Worm (Caenorhabditis elegans) whole organism, midembryonic: ENCODE measurements around the gene sru-23.

Experiments used
- T22C8.4 ChIP-seq: fragments of 200-800 bp; sonication (Bioruptor generic); IDR thresholded peaks from 2 replicates; pipeline ENCODE4 v1.3.6; 2022; ENCODE audit warnings: missing genetic modification characterization, missing compliant biosample characterization
- cog-1 ChIP-seq: sonication (generic microtip); optimal IDR thresholded peaks from 2 replicates; lab custom pipeline; 2016; ENCODE audit warnings: missing genetic modification characterization, missing compliant biosample characterization
- flt-1 ChIP-seq: fragments of 200-800 bp; sonication (Bioruptor generic); IDR thresholded peaks from 2 replicates; pipeline ENCODE4 v1.3.6; 2022; ENCODE audit warnings: missing genetic modification characterization, missing compliant biosample characterization
- klf-2 ChIP-seq: fragments of 200-800 bp; sonication (Bioruptor generic); conservative IDR thresholded peaks from 2 replicates; pipeline ENCODE4 v1.3.6; 2022; ENCODE audit warnings: missing genetic modification reagents, missing genetic modification characterization, missing compliant biosample characterization
- med-1 ChIP-seq: sonication (generic microtip); optimal IDR thresholded peaks from 2 replicates; lab custom pipeline; 2017; ENCODE audit warnings: missing genetic modification characterization, mild to moderate bottlenecking, missing compliant biosample characterization, antibody characterized with exemption, missing genetic modification reagents; ENCODE audit not compliant: insufficient read depth
- ref-1 ChIP-seq: fragments of 200-800 bp; sonication (Bioruptor generic); conservative IDR thresholded peaks from 2 replicates; pipeline ENCODE4 v1.3.6; 2022; ENCODE audit warnings: missing genetic modification reagents, missing genetic modification characterization, missing compliant biosample characterization
- tab-1 ChIP-seq: fragments of 200-800 bp; sonication (Bioruptor generic); IDR thresholded peaks from 2 replicates; pipeline ENCODE4 v1.3.6; 2022; ENCODE audit warnings: missing genetic modification characterization, missing compliant biosample characterization
- ztf-23 ChIP-seq: fragments of 200-800 bp; sonication (Bioruptor generic); IDR thresholded peaks from 2 replicates; pipeline ENCODE4 v1.3.6; 2022; ENCODE audit warnings: missing genetic modification reagents, missing genetic modification characterization, missing compliant biosample characterization
- ztf-29 ChIP-seq: fragments of 200-800 bp; sonication (Bioruptor generic); IDR thresholded peaks from 2 replicates; pipeline ENCODE4 v1.3.6; 2022; ENCODE audit warnings: missing genetic modification reagents, missing genetic modification characterization, missing compliant biosample characterization

sru-23 gene

DNA sequence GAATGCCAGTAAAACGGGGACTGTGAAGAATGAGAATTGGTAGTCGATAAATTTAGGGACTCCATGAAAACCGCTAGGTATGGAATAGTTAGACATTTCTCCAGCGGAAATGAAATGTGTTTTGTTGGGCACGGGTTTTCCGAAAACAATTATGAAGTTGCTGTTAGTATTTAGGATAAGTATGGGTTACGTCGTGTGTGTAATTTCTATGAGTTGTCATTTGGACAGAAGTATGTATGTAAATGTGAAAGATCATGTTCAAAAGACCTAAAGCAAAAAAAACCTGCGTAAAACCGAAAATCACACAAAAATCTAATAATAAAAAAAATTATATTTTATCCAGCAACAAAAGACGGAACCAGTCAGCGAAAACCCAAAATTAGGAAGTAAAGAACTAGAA lies at the start of gene sru-23:
Gene sru-23 (minus strand): TSS at position 101 of the 400 bp plus-strand sequence.
- TF ChIP-seq med-1 (GFP tag; lab: Kevin White, UChicago) (no peak), ztf-29 (GFP tag; lab: Robert Waterston, UW) (no peak), klf-2 (GFP tag; lab: Robert Waterston, UW) (no peak), ztf-23 (GFP tag; lab: Robert Waterston, UW) (no peak), T22C8.4 (GFP tag; lab: Robert Waterston, UW) (no peak), tab-1 (GFP tag; lab: Robert Waterston, UW) (no peak), cog-1 (no peak), ref-1 (GFP tag; lab: Robert Waterston, UW) (no peak)

DNA sequence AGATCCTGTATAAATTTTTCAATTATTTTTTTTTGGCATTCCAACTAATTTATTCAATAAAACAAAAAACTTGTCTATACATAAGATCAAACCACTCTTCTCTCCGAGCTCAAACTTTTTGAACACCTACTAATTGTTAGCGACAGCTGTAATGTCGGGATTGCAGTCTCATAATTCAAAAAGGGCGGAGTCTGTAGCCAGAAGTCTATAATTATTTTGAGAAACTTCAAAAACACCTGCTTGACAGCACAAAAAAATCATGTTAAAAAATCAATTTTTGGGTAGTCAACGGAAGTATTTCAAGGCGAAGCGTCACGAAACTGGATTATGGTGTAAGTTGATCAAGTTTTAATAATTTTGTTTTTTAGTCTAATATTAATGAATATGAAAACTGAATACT lies 47.7 kb upstream of the sru-23 start, which contains the start of gene srx-44:
Gene srx-44 (plus strand): TSS at position 301 of the 400 bp plus-strand sequence.
- TF ChIP-seq ztf-23 (GFP tag; lab: Robert Waterston, UW) (no peak), ref-1 (GFP tag; lab: Robert Waterston, UW) (no peak), klf-2 (GFP tag; lab: Robert Waterston, UW) (no peak), med-1 (GFP tag; lab: Kevin White, UChicago) (no peak), flt-1 (GFP tag; lab: Robert Waterston, UW) (no peak), ztf-29 (GFP tag; lab: Robert Waterston, UW) (no peak), tab-1 (GFP tag; lab: Robert Waterston, UW) (no peak), cog-1 (no peak)

DNA sequence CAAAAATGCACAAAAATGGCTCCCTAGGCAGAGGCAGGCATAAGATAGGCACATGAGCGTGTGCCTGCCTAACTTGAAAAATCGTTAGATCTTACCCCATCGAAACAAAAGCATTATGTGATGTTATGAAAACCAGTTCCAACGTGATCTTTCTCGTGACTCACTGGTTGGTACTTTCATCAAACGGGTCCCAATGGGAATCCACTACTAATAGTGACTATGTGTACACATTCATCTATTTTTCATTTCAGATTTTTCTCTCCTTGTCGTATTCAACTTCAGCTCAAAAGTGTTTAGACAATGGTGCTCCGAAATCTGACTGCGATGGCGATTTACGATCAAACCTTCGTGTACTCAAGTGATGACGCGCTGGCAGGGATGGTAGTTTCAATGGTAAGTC lies 45.3 kb upstream of the sru-23 start, which contains the start of gene srx-43:
Gene srx-43 (plus strand): TSS at position 301 of the 400 bp plus-strand sequence.
- TF ChIP-seq ref-1 (GFP tag; lab: Robert Waterston, UW), result no peak
- no peak for TF ChIP-seq ztf-23 (GFP tag; lab: Robert Waterston, UW)
- no peak for TF ChIP-seq ztf-29 (GFP tag; lab: Robert Waterston, UW)
- no peak for TF ChIP-seq flt-1 (GFP tag; lab: Robert Waterston, UW)
- TF ChIP-seq tab-1 (GFP tag; lab: Robert Waterston, UW), result no peak
- TF ChIP-seq cog-1, result no peak
- TF ChIP-seq med-1 (GFP tag; lab: Kevin White, UChicago), result no peak
- TF ChIP-seq klf-2 (GFP tag; lab: Robert Waterston, UW), result no peak
- TF ChIP-seq T22C8.4 (GFP tag; lab: Robert Waterston, UW), result no peak

DNA sequence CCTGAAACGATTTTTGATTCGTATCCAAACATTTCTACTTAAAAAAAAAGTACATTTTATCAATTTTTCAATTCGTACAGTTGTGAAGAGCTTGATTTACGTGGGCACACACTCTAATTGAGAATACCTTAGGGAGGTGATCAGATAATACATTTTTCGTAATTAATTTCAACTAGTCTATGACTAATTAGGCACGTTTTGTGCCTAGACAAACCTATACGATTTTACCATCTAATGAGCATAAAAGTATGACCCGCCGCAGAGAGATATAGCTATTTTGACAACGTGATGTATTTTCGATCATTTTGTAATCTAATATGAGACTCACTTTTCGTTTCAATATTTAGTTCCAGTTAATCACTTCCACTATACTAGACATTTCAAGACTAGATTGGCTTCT lies 44.6 kb upstream of the sru-23 start:
- TF ChIP-seq tab-1 (GFP tag; lab: Robert Waterston, UW) (no peak), ztf-29 (GFP tag; lab: Robert Waterston, UW) (no peak), klf-2 (GFP tag; lab: Robert Waterston, UW) (no peak), T22C8.4 (GFP tag; lab: Robert Waterston, UW) (no peak), med-1 (GFP tag; lab: Kevin White, UChicago) (no peak), ztf-23 (GFP tag; lab: Robert Waterston, UW) (no peak), ref-1 (GFP tag; lab: Robert Waterston, UW) (no peak), flt-1 (GFP tag; lab: Robert Waterston, UW) (no peak)

DNA sequence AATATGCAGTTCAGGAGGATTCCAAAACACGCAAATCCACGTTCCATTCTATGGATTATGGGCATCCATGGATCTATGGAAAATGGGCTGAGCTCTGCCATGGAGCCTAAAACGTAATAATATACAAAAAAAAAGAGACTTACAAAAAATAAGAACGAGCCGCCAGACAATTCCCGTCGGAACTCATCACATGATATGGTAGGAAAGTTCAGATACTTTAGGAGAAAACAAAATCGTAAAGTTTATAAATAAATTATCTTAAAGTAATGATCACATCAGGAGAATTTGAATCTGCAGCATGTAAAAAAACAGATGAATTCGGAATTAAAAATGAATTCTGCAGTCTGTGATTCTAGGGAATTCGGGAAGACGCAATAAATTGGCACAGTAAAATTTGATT lies 43.3 kb upstream of the sru-23 start, which contains the start of gene str-232:
Gene str-232 (minus strand): TSS at position 101 of the 400 bp plus-strand sequence.
- no peak for TF ChIP-seq T22C8.4 (GFP tag; lab: Robert Waterston, UW)
- no peak for TF ChIP-seq cog-1
- TF ChIP-seq med-1 (GFP tag; lab: Kevin White, UChicago), result no peak
- no peak for TF ChIP-seq flt-1 (GFP tag; lab: Robert Waterston, UW)
- TF ChIP-seq ref-1 (GFP tag; lab: Robert Waterston, UW), result no peak
- no peak for TF ChIP-seq klf-2 (GFP tag; lab: Robert Waterston, UW)
- TF ChIP-seq ztf-23 (GFP tag; lab: Robert Waterston, UW), result no peak
- no peak for TF ChIP-seq ztf-29 (GFP tag; lab: Robert Waterston, UW)
- TF ChIP-seq tab-1 (GFP tag; lab: Robert Waterston, UW), result no peak

DNA sequence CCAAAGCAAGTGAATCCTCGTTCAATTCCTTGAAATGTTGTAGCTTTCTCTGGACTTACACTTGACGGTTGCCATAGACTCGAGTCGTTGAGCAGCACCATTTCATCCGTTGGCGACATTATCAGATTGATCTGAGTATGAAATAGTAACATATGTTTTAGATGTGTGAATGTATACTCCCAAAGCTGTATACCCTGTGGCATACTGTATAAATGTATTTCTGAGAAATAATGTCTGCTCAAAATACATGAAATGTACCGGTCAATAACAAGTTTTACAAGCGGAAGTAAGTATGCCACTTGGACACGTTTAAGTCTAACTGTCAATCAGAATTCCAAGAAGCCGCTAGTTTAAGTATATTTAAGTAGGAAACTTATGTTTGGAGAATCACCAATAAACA lies 37.2 kb upstream of the sru-23 start, which contains the start of gene str-233:
Gene str-233 (minus strand): TSS at position 101 of the 400 bp plus-strand sequence.
- TF ChIP-seq klf-2 (GFP tag; lab: Robert Waterston, UW) (no peak), ref-1 (GFP tag; lab: Robert Waterston, UW) (no peak), ztf-29 (GFP tag; lab: Robert Waterston, UW) (no peak), tab-1 (GFP tag; lab: Robert Waterston, UW) (no peak), ztf-23 (GFP tag; lab: Robert Waterston, UW) (no peak), med-1 (GFP tag; lab: Kevin White, UChicago) (no peak), cog-1 (no peak), T22C8.4 (GFP tag; lab: Robert Waterston, UW) (no peak)

DNA sequence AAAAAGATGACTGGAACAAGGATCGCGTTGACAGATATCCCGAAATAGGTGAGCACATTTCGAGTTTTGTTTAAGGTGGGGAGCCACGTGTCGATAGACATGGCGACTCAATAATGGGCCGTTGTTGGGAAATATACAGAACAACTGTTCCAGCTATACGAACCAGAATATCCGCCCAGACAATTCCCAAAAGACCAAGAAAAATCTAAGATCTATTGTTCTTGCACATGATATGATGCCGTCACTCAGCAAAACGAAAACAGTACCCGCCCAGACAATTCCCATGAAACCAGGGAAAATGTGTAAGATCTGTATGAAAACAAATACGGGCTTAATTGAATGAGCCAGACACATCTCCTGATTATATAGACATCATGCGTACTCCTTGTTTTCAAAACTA lies 35.1 kb upstream of the sru-23 start, which contains the start of gene str-231:
Gene str-231 (minus strand): TSS at position 101 of the 400 bp plus-strand sequence.
- TF ChIP-seq T22C8.4 (GFP tag; lab: Robert Waterston, UW) (no peak), cog-1 (no peak), med-1 (GFP tag; lab: Kevin White, UChicago) (no peak), ztf-29 (GFP tag; lab: Robert Waterston, UW) (no peak), klf-2 (GFP tag; lab: Robert Waterston, UW) (no peak), ztf-23 (GFP tag; lab: Robert Waterston, UW) (no peak), ref-1 (GFP tag; lab: Robert Waterston, UW) (no peak)

DNA sequence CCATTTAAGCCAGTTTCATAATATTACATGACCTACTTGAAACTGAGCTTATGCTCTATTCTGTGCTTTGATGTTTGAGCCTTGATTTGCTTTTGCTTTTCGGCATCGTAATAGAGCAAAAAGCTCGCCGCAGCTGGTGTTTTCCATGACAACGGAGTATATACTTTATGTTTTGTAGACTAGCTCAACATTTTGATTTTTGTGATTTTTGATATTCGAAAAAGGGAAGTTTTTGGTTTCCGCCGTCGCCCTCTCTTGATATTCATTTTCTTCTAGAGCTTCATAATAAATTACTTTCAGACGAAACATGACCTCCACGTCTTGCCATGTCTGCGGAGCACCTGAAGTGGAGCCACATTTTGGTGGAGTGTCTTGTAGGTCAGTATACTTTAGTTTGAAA lies 29.9 kb upstream of the sru-23 start, which contains the start of gene nhr-63:
Gene nhr-63 (plus strand): TSS at position 301 of the 400 bp plus-strand sequence.
- TF ChIP-seq klf-2 (GFP tag; lab: Robert Waterston, UW) (no peak), cog-1 (no peak), ref-1 (GFP tag; lab: Robert Waterston, UW) (no peak), ztf-29 (GFP tag; lab: Robert Waterston, UW) (no peak), T22C8.4 (GFP tag; lab: Robert Waterston, UW) (no peak), ztf-23 (GFP tag; lab: Robert Waterston, UW) (no peak), flt-1 (GFP tag; lab: Robert Waterston, UW) (no peak)

DNA sequence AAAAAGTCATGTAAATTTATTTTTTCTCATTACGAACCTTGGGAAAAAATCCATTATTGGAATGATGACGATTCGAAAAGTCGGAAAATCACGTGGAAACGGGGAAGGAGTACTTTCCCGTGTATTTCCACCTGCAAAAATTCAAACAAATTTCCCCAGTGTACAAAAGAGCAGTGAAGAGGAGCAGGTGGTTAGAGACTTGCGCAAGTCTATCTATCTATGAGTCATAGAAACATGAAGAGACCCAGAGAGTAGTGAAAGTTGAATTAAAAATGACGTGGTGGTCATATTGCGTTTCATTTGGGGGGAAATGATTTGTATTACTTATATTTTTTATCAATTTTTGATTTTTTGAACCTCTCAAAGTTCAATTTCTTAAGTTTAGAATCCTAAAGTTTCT lies 28.0 kb upstream of the sru-23 start, which contains the start of gene nhr-50:
Gene nhr-50 (minus strand): TSS at position 199 of the 400 bp plus-strand sequence.
- TF ChIP-seq cog-1 (no peak), med-1 (GFP tag; lab: Kevin White, UChicago) (no peak), ztf-23 (GFP tag; lab: Robert Waterston, UW) (no peak)
